Worm (Caenorhabditis elegans): ENCODE results near the gene F11G11.13.
A peak's percentile ranks its signal among the peaks of the same experiment; 100 is the strongest.

Gene F11G11.13

ce11 chrII:4857086-4857485 is 18.9 kb downstream of the F11G11.13 start:
- TF ChIP-seq lin-54 (GFP tag; optimal IDR thresholded peaks at IDR 0.05) (peak; percentile 21), tbp1 (GFP tag; optimal IDR thresholded peaks at IDR 0.05) (peak; percentile 15), nhr-80 (tag; optimal IDR thresholded peaks at IDR 0.05) (peak; percentile 89), ets-4 (GFP tag; optimal IDR thresholded peaks at IDR 0.05) (peak; percentile 36), dox-1 (GFP tag; IDR thresholded peaks at IDR 0.05) (peak; percentile 54; the same call in 1 of the 2 replicates), ceh-100 (GFP tag; IDR thresholded peaks at IDR 0.05) (no peak), akir-1 (GFP tag; optimal IDR thresholded peaks at IDR 0.05) (no peak), ztf-18 (tag; optimal IDR thresholded peaks at IDR 0.05) (peak; percentile 15), rpc-1 (optimal IDR thresholded peaks at IDR 0.05) (no peak), rpc-1 (tag; optimal IDR thresholded peaks at IDR 0.05) (no peak), cebp-1 (GFP tag; IDR thresholded peaks at IDR 0.05) (no peak), cebp-1 (tag; optimal IDR thresholded peaks at IDR 0.05) (peak; percentile 14), aptf-3 (GFP tag; IDR thresholded peaks at IDR 0.05) (no peak)

DNA sequence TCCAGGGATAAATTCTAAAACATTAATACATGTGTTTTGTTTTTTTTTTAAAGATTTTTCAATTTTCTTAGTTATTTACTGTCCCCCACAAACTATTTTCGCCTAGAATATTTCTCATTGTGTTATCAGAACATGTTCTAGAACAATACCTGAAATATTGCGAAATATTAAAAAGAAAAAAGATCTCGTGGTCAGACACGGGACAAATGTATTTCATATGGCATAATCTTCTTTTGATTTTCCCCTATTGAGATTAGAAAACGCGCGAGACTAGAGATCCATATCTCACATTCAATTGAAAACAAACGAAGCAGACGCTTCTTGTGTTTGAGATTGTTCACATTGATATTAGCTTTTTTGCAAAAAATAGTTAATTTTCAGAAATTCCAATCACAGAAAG is 19.9 kb downstream of the F11G11.13 start:
- TF ChIP-seq F39B2.1 (GFP tag; IDR thresholded peaks at IDR 0.05) (no peak), egrh-3 (GFP tag; IDR thresholded peaks at IDR 0.05) (no peak), let-526 (GFP tag; IDR thresholded peaks at IDR 0.05) (peak; percentile 24; the same call in 1 of the 2 replicates), pbrm-1 (GFP tag; IDR thresholded peaks at IDR 0.05) (0 out of 2 replicates have a peak, but pooled peaks have one; percentile 12), attf-5 (GFP tag; optimal IDR thresholded peaks at IDR 0.05) (peak; percentile 39), lin-26 (GFP tag; IDR thresholded peaks at IDR 0.05) (0 out of 2 replicates have a peak, but pooled peaks have one; percentile 13), cebp-1 (GFP tag; IDR thresholded peaks at IDR 0.05) (peak; percentile 96), cebp-1 (tag; optimal IDR thresholded peaks at IDR 0.05) (peak; percentile 99), nfyb-1 (GFP tag; IDR thresholded peaks at IDR 0.05) (0 out of 2 replicates have a peak, but pooled peaks have one; percentile 46)

ce11 chrII:4855489-4855888 is 20.5 kb downstream of the F11G11.13 start:
- TF ChIP-seq nfyb-1 (GFP tag; IDR thresholded peaks at IDR 0.05) (no peak), K11D2.4 (GFP tag; IDR thresholded peaks at IDR 0.05) (0 out of 2 replicates have a peak, but pooled peaks have one; percentile 19)

- TF ChIP-seq unc-130 (GFP tag; optimal IDR thresholded peaks at IDR 0.05) (no peak), madf-3 (GFP tag; IDR thresholded peaks at IDR 0.05) (no peak), K12H6.12 (tag; optimal IDR thresholded peaks at IDR 0.05) (no peak), die-1 (tag; optimal IDR thresholded peaks at IDR 0.05) (no peak), F49E8.2 (tag; optimal IDR thresholded peaks at IDR 0.05; ENCODE audit: insufficient read depth) (no peak), Y56A3A.18 (GFP tag; IDR thresholded peaks at IDR 0.05) (no peak), nhr-179 (tag; optimal IDR thresholded peaks at IDR 0.05) (no peak), cebp-1 (GFP tag; IDR thresholded peaks at IDR 0.05) (no peak), cebp-1 (tag; optimal IDR thresholded peaks at IDR 0.05) (peak; percentile 66), ztf-25 (GFP tag; IDR thresholded peaks at IDR 0.05) (no peak)
Observed at ce11 chrII:4854761-4855160, 21.2 kb downstream of the F11G11.13 start.

ce11 chrII:4851594-4852106 is 24.3 kb downstream of the F11G11.13 start, which contains the start of gene dnj-9:
Gene dnj-9, plus strand, starts transcription at chrII:4852056.
- TF ChIP-seq ztf-28 (GFP tag; IDR thresholded peaks at IDR 0.05) = no peak
- no peak for TF ChIP-seq dpff-1 (tag; optimal IDR thresholded peaks at IDR 0.05)
- peak; percentile 32; the same call in 1 of the 2 replicates for TF ChIP-seq B0019.2 (GFP tag; conservative IDR thresholded peaks at IDR 0.05)
- no peak for TF ChIP-seq F52B5.7 (tag; optimal IDR thresholded peaks at IDR 0.05)
- peak; percentile 6 for TF ChIP-seq mel-28 (tag; optimal IDR thresholded peaks at IDR 0.05; ENCODE audit: borderline replicate concordance)
- peak; percentile 92 for TF ChIP-seq snpc-1.3 (tag; optimal IDR thresholded peaks at IDR 0.05; ENCODE audit: insufficient read depth)
- peak; percentile 77; the same call in 1 of the 2 replicates for TF ChIP-seq Y95B8A.8 (GFP tag; IDR thresholded peaks at IDR 0.05)
- peak; percentile 28 for TF ChIP-seq snpc-1.1 (tag; optimal IDR thresholded peaks at IDR 0.05; ENCODE audit: insufficient read depth)
- peak; percentile 94 for TF ChIP-seq pha-4 (tag; optimal IDR thresholded peaks at IDR 0.05)
- peak; percentile 85 for TF ChIP-seq hmg-20 (GFP tag; IDR thresholded peaks at IDR 0.05)
- peak; percentile 81 for TF ChIP-seq D2030.7 (GFP tag; IDR thresholded peaks at IDR 0.05)
- TF ChIP-seq cebp-2 (GFP tag; IDR thresholded peaks at IDR 0.05) = no peak
- peak; percentile 99 for TF ChIP-seq lin-54 (GFP tag; optimal IDR thresholded peaks at IDR 0.05)
- peak; percentile 83 for TF ChIP-seq xnd-1 (tag; optimal IDR thresholded peaks at IDR 0.05)
- TF ChIP-seq C06A6.2 (GFP tag; conservative IDR thresholded peaks at IDR 0.05) = peak; percentile 91
- TF ChIP-seq attf-5 (GFP tag; optimal IDR thresholded peaks at IDR 0.05) = peak; percentile 95

Measured in whole organism, young adult.